Worm (Caenorhabditis elegans) whole organism, early embryonic: ENCODE results near the gene nhr-206.

ENCODE experiments used
- B0310.2 ChIP-seq: sonication (generic microtip); optimal IDR thresholded peaks from 2 replicates; lab custom pipeline; 2016; ENCODE audit warnings: mild to moderate bottlenecking, missing genetic modification characterization, missing compliant biosample characterization
- F13C5.2 ChIP-seq: sonication (generic microtip); optimal IDR thresholded peaks from 2 replicates; lab custom pipeline; 2017; ENCODE audit warnings: mild to moderate bottlenecking, missing genetic modification characterization, inconsistent platforms, missing compliant biosample characterization
- aly-1 ChIP-seq: sonication (generic microtip); optimal IDR thresholded peaks from 2 replicates; lab custom pipeline; 2016; ENCODE audit warnings: missing genetic modification characterization, missing compliant biosample characterization
- ama-1 ChIP-seq: fragments of 150-350 bp; optimal IDR thresholded peaks from 2 replicates; lab custom pipeline; 2014
- ceh-13 ChIP-seq: fragments of 200-800 bp; sonication (Bioruptor generic); optimal IDR thresholded peaks from 2 replicates; lab custom pipeline; 2018; ENCODE audit warnings: mild to moderate bottlenecking, missing genetic modification characterization, missing compliant biosample characterization
- ceh-36 ChIP-seq: sonication (generic microtip); optimal IDR thresholded peaks from 2 replicates; lab custom pipeline; 2016; ENCODE audit warnings: missing genetic modification characterization, inconsistent platforms, missing compliant biosample characterization
- ets-7 ChIP-seq: sonication (generic microtip); optimal IDR thresholded peaks from 2 replicates; lab custom pipeline; 2016; ENCODE audit warnings: missing genotype, missing genetic modification characterization, missing compliant biosample characterization
- flt-1 ChIP-seq: fragments of 200-800 bp; sonication (Bioruptor generic); IDR thresholded peaks from 2 replicates; pipeline ENCODE4 v1.3.6; 2022; ENCODE audit warnings: missing genetic modification characterization, missing compliant biosample characterization
- hmbx-1 ChIP-seq: sonication (generic microtip); optimal IDR thresholded peaks from 2 replicates; lab custom pipeline; 2016; ENCODE audit warnings: mild to moderate bottlenecking, missing genetic modification characterization, missing compliant biosample characterization
- hmg-4 ChIP-seq: fragments of 200-800 bp; sonication (Bioruptor generic); optimal IDR thresholded peaks from 2 replicates; lab custom pipeline; 2018; ENCODE audit warnings: mild to moderate bottlenecking, missing genetic modification characterization, missing compliant biosample characterization
- hnd-1 ChIP-seq: sonication (generic microtip); optimal IDR thresholded peaks from 2 replicates; lab custom pipeline; 2016; ENCODE audit warnings: missing genetic modification characterization, missing compliant biosample characterization
- pes-1 ChIP-seq: fragments of 200-800 bp; sonication (Bioruptor generic); IDR thresholded peaks from 2 replicates; pipeline ENCODE4 v1.3.6; 2022; ENCODE audit warnings: missing genetic modification reagents, missing genetic modification characterization, missing compliant biosample characterization
- scrt-1 ChIP-seq: fragments of 200-800 bp; sonication (Bioruptor generic); IDR thresholded peaks from 2 replicates; pipeline ENCODE4 v1.3.6; 2022; ENCODE audit warnings: missing genetic modification characterization, missing compliant biosample characterization
- sea-1 ChIP-seq: fragments of 200-800 bp; sonication (Bioruptor generic); conservative IDR thresholded peaks from 2 replicates; pipeline ENCODE4 v1.3.6; 2022; ENCODE audit warnings: missing genetic modification characterization, missing compliant biosample characterization
- tbx-11 ChIP-seq: fragments of 200-800 bp; sonication (Bioruptor generic); IDR thresholded peaks from 2 replicates; pipeline ENCODE4 v1.3.6; 2022; ENCODE audit warnings: missing genetic modification characterization, missing compliant biosample characterization
- tbx-37 ChIP-seq: fragments of 200-800 bp; sonication (Bioruptor generic); conservative IDR thresholded peaks from 2 replicates; pipeline ENCODE4 v1.3.6; 2022; ENCODE audit warnings: missing genetic modification reagents, missing genetic modification characterization, missing compliant biosample characterization
- tra-4 ChIP-seq: sonication (generic microtip); optimal IDR thresholded peaks from 2 replicates; lab custom pipeline; 2017; ENCODE audit warnings: missing genetic modification characterization, missing compliant biosample characterization

Gene nhr-206

DNA sequence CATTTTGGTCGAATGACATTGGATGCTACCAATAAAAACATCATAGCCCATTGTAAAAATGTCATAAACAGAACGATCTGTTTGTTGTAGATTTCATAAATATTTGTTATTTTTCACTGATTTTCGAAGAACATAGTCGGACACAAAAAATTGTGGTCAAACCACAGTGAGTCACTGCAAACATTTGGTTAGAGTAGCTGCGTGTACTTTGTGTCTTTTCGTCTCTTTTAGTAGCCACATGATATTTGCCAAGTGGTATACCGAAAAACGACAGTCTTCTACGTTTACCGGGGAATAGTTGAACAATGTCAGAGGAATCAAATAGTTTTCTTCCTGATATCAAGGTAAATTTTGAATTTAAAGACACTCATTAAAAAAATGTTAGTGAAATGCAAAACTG lies at the start of gene nhr-206:
nhr-206 (plus strand) TSS at position 248 of the 400 bp plus-strand sequence.
- TF ChIP-seq tbx-37 = no peak
- no peak for TF ChIP-seq sea-1 (GFP tag; lab: Robert Waterston, UW)
- no peak for TF ChIP-seq ets-7 (tag; lab: Kevin White, UChicago)
- TF ChIP-seq ama-1 = no peak
- TF ChIP-seq hnd-1 (tag; lab: Kevin White, UChicago) = no peak
- TF ChIP-seq B0310.2 = no peak
- no peak for TF ChIP-seq hmg-4
- TF ChIP-seq tra-4 (tag; lab: Kevin White, UChicago) = no peak
- TF ChIP-seq scrt-1 (GFP tag; lab: Robert Waterston, UW) = no peak
- no peak for TF ChIP-seq tbx-11 (GFP tag; lab: Robert Waterston, UW)
- TF ChIP-seq F13C5.2 (tag; lab: Kevin White, UChicago) = no peak
- no peak for TF ChIP-seq aly-1 (tag; lab: Kevin White, UChicago)
- no peak for TF ChIP-seq hmbx-1
- TF ChIP-seq flt-1 (GFP tag; lab: Robert Waterston, UW) = no peak
- TF ChIP-seq pes-1 (GFP tag; lab: Robert Waterston, UW) = no peak
- TF ChIP-seq ceh-36 (tag; lab: Kevin White, UChicago) = no peak
- TF ChIP-seq ceh-13 (GFP tag; lab: Kevin White, UChicago) = no peak

ce11 chrV:12045132-12045531 lies 46.7 kb upstream of the nhr-206 start, which contains the start of gene F10C2.5:
F10C2.5 (plus strand) TSS chrV:12045432.
- no peak for TF ChIP-seq B0310.2

ce11 chrV:12047735-12048134 lies 44.1 kb upstream of the nhr-206 start:
- no peak for TF ChIP-seq pes-1 (GFP tag; lab: Robert Waterston, UW)
- no peak for TF ChIP-seq flt-1 (GFP tag; lab: Robert Waterston, UW)
- no peak for TF ChIP-seq aly-1 (tag; lab: Kevin White, UChicago)
- no peak for TF ChIP-seq tbx-37
- no peak for TF ChIP-seq hmbx-1
- TF ChIP-seq B0310.2 = no peak
- no peak for TF ChIP-seq sea-1 (GFP tag; lab: Robert Waterston, UW)
- TF ChIP-seq tra-4 (tag; lab: Kevin White, UChicago) = no peak
- no peak for TF ChIP-seq tbx-11 (GFP tag; lab: Robert Waterston, UW)
- TF ChIP-seq hnd-1 (tag; lab: Kevin White, UChicago) = no peak
- no peak for TF ChIP-seq hmg-4
- TF ChIP-seq ceh-36 (tag; lab: Kevin White, UChicago) = no peak
- TF ChIP-seq ceh-13 (GFP tag; lab: Kevin White, UChicago) = no peak
- TF ChIP-seq scrt-1 (GFP tag; lab: Robert Waterston, UW) = no peak
- TF ChIP-seq ets-7 (tag; lab: Kevin White, UChicago) = no peak
- no peak for TF ChIP-seq ama-1
- no peak for TF ChIP-seq F13C5.2 (tag; lab: Kevin White, UChicago)

DNA sequence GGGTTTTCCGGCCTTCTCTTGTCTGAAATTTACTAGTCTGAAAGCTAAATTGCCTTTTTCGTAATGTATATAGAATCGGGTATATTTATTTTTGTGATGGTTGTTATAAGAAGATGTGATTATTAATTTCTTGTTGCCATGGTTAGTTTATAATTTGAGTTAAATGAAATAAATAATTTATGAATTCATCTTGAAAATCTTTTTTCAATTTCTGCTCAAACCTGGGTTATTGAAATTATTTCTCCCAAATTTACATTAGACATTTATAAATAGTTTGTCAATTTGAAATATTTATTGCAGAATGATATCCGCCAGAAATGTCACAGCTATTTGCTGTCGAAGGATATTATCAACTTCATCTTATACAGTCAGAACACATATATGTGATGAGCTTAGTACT lies 43.4 kb upstream of the nhr-206 start, which contains the start of gene dars-2:
dars-2 (plus strand) TSS at position 301 of the 400 bp plus-strand sequence.
- no peak for TF ChIP-seq tbx-37
- no peak for TF ChIP-seq hmg-4
- no peak for TF ChIP-seq B0310.2
- no peak for TF ChIP-seq hnd-1 (tag; lab: Kevin White, UChicago)
- no peak for TF ChIP-seq F13C5.2 (tag; lab: Kevin White, UChicago)
- TF ChIP-seq tra-4 (tag; lab: Kevin White, UChicago) = no peak
- TF ChIP-seq flt-1 (GFP tag; lab: Robert Waterston, UW) = no peak
- no peak for TF ChIP-seq ama-1
- TF ChIP-seq ceh-13 (GFP tag; lab: Kevin White, UChicago) = no peak
- no peak for TF ChIP-seq hmbx-1
- TF ChIP-seq ets-7 (tag; lab: Kevin White, UChicago) = no peak
- no peak for TF ChIP-seq aly-1 (tag; lab: Kevin White, UChicago)
- no peak for TF ChIP-seq tbx-11 (GFP tag; lab: Robert Waterston, UW)
- no peak for TF ChIP-seq ceh-36 (tag; lab: Kevin White, UChicago)

DNA sequence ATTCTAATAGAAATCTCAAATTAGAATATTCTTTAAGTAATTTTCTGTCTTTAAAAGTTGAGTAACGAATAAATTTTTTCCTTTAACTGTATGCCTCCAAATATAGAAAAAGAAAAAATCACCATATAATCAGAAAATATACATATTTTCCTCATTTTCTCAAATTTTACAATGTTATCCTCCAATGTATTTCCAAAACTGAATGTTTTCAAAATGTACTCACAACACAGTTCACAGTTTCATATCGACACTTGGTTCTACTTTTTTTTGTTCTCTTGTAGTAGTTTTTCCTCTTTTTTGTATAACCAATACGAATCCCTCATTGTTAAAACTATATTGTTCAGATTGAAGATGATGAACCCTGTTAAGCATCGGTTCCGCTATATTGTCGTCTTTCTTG lies 38.2 kb upstream of the nhr-206 start, which contains the start of gene F10C2.7:
F10C2.7 (plus strand) TSS at position 301 of the 400 bp plus-strand sequence.
- TF ChIP-seq aly-1 (tag; lab: Kevin White, UChicago) = no peak
- TF ChIP-seq B0310.2 = no peak
- no peak for TF ChIP-seq F13C5.2 (tag; lab: Kevin White, UChicago)
- TF ChIP-seq tra-4 (tag; lab: Kevin White, UChicago) = no peak
- TF ChIP-seq tbx-11 (GFP tag; lab: Robert Waterston, UW) = no peak
- no peak for TF ChIP-seq hnd-1 (tag; lab: Kevin White, UChicago)
- TF ChIP-seq scrt-1 (GFP tag; lab: Robert Waterston, UW) = no peak
- no peak for TF ChIP-seq ceh-13 (GFP tag; lab: Kevin White, UChicago)
- TF ChIP-seq flt-1 (GFP tag; lab: Robert Waterston, UW) = no peak
- no peak for TF ChIP-seq pes-1 (GFP tag; lab: Robert Waterston, UW)
- TF ChIP-seq ama-1 = no peak
- no peak for TF ChIP-seq sea-1 (GFP tag; lab: Robert Waterston, UW)
- TF ChIP-seq tbx-37 = no peak
- no peak for TF ChIP-seq ets-7 (tag; lab: Kevin White, UChicago)
- TF ChIP-seq hmbx-1 = no peak
- TF ChIP-seq ceh-36 (tag; lab: Kevin White, UChicago) = no peak

- TF ChIP-seq aly-1 (tag; lab: Kevin White, UChicago) = no peak
- TF ChIP-seq hmg-4 = no peak
- TF ChIP-seq B0310.2 = no peak
- no peak for TF ChIP-seq ets-7 (tag; lab: Kevin White, UChicago)
- TF ChIP-seq tbx-11 (GFP tag; lab: Robert Waterston, UW) = no peak
- no peak for TF ChIP-seq ceh-13 (GFP tag; lab: Kevin White, UChicago)
- no peak for TF ChIP-seq hnd-1 (tag; lab: Kevin White, UChicago)
- no peak for TF ChIP-seq tbx-37
- TF ChIP-seq pes-1 (GFP tag; lab: Robert Waterston, UW) = no peak
- no peak for TF ChIP-seq ceh-36 (tag; lab: Kevin White, UChicago)
- no peak for TF ChIP-seq F13C5.2 (tag; lab: Kevin White, UChicago)
- no peak for TF ChIP-seq flt-1 (GFP tag; lab: Robert Waterston, UW)
- TF ChIP-seq scrt-1 (GFP tag; lab: Robert Waterston, UW) = no peak
- no peak for TF ChIP-seq hmbx-1
- no peak for TF ChIP-seq ama-1
- no peak for TF ChIP-seq tra-4 (tag; lab: Kevin White, UChicago)
These were observed 32.1 kb upstream of the nhr-206 start, which contains the start of gene R07B7.2 for ce11 chrV:12059719-12060118. R07B7.2 (minus strand) TSS chrV:12059753.

- TF ChIP-seq pes-1 (GFP tag; lab: Robert Waterston, UW) (no peak), ama-1 (peak; percentile 79)
These were observed 28.8 kb upstream of the nhr-206 start, which contains the start of gene clh-6 for ce11 chrV:12063036-12063435. clh-6 (minus strand) TSS chrV:12063368.
